Worm (Caenorhabditis elegans) whole organism, young adult: ENCODE measurements around the gene dep-1.
A peak's percentile ranks its signal among the peaks of the same experiment; 100 is the strongest.

Experiments
- B0019.2 ChIP-seq: fragments of 200-800 bp; sonication (Bioruptor generic); conservative IDR thresholded peaks from 2 replicates; pipeline ENCODE4 v1.3.6; 2022; ENCODE audit warnings: missing genetic modification reagents, missing genetic modification characterization, missing compliant biosample characterization
- B0035.1 ChIP-seq: sonication (generic microtip); optimal IDR thresholded peaks from 2 replicates; lab custom pipeline; 2016; ENCODE audit warnings: missing genetic modification characterization, mild to moderate bottlenecking, missing compliant biosample characterization, missing genotype, missing genetic modification reagents
- C06A6.2 ChIP-seq: fragments of 200-800 bp; sonication (Bioruptor generic); conservative IDR thresholded peaks from 2 replicates; pipeline ENCODE4 v1.3.6; 2022; ENCODE audit warnings: missing genetic modification characterization, missing compliant biosample characterization
- C17E4.6 ChIP-seq: fragments of 200-800 bp; sonication (Bioruptor generic); IDR thresholded peaks from 2 replicates; pipeline ENCODE4 v1.3.6; 2022; ENCODE audit warnings: missing genetic modification reagents, missing genetic modification characterization, missing compliant biosample characterization
- D2030.7 ChIP-seq: fragments of 200-800 bp; sonication (Bioruptor generic); IDR thresholded peaks from 2 replicates; pipeline ENCODE4 v1.3.6; 2022; ENCODE audit warnings: missing genetic modification reagents, missing genetic modification characterization, missing compliant biosample characterization
- F23B12.7 ChIP-seq: sonication (generic microtip); optimal IDR thresholded peaks from 2 replicates; lab custom pipeline; 2017; ENCODE audit warnings: missing genetic modification characterization, mild to moderate bottlenecking, missing compliant biosample characterization, antibody characterized with exemption, moderate library complexity; ENCODE audit not compliant: insufficient read depth
- F37B4.10 ChIP-seq: fragments of 200-800 bp; sonication (Bioruptor generic); IDR thresholded peaks from 2 replicates; pipeline ENCODE4 v1.3.6; 2022; ENCODE audit warnings: missing genetic modification characterization, missing compliant biosample characterization
- F39B2.1 ChIP-seq: fragments of 200-800 bp; sonication (Bioruptor generic); IDR thresholded peaks from 2 replicates; pipeline ENCODE4 v1.3.6; 2022; ENCODE audit warnings: missing genetic modification reagents, missing genetic modification characterization, missing compliant biosample characterization
- F55B11.4 ChIP-seq: sonication (generic microtip); optimal IDR thresholded peaks from 2 replicates; lab custom pipeline; 2016; ENCODE audit warnings: missing compliant biosample characterization, missing genetic modification characterization, borderline replicate concordance; ENCODE audit not compliant: insufficient read depth
- T07F8.4 ChIP-seq: sonication (generic microtip); optimal IDR thresholded peaks from 2 replicates; lab custom pipeline; 2016; ENCODE audit warnings: mild to moderate bottlenecking, missing genetic modification characterization, moderate library complexity, missing compliant biosample characterization
- T26A5.8 ChIP-seq: sonication (generic microtip); optimal IDR thresholded peaks from 2 replicates; lab custom pipeline; 2016; ENCODE audit warnings: missing genetic modification characterization, missing compliant biosample characterization
- Y53F4B.3 ChIP-seq: fragments of 200-800 bp; sonication (Bioruptor generic); IDR thresholded peaks from 2 replicates; pipeline ENCODE4 v1.3.6; 2022; ENCODE audit warnings: missing genetic modification reagents, missing genetic modification characterization, missing compliant biosample characterization
- ZK185.1 ChIP-seq: sonication (generic microtip); optimal IDR thresholded peaks from 2 replicates; lab custom pipeline; 2016; ENCODE audit warnings: mild to moderate bottlenecking, missing genetic modification characterization, missing compliant biosample characterization; ENCODE audit not compliant: poor library complexity, severe bottlenecking
- atf-7 ChIP-seq: sonication (generic microtip); optimal IDR thresholded peaks from 2 replicates; lab custom pipeline; 2017; ENCODE audit warnings: mild to moderate bottlenecking, missing genetic modification characterization, missing compliant biosample characterization
- attf-3 ChIP-seq: fragments of 200-800 bp; sonication (Bioruptor generic); conservative IDR thresholded peaks from 2 replicates; pipeline ENCODE4 v1.3.6; 2022; ENCODE audit warnings: missing genetic modification reagents, missing genetic modification characterization, missing compliant biosample characterization
- attf-5 ChIP-seq: fragments of 200-800 bp; sonication (Bioruptor generic); optimal IDR thresholded peaks from 2 replicates; lab custom pipeline; 2018; ENCODE audit warnings: mild to moderate bottlenecking, missing genetic modification characterization, missing compliant biosample characterization
- cebp-1 ChIP-seq, 2 experiments: fragments of 200-800 bp in 1 of 2; sonication (Bioruptor generic) in 1 of 2; sonication (generic microtip) in 1 of 2; IDR thresholded peaks in 1 of 2; optimal IDR thresholded peaks in 1 of 2; 2 replicates each; pipeline versions ENCODE4 v1.3.6 to Lab custom; 2017 to 2022; ENCODE audit warnings: missing compliant biosample characterization in 2 of 2, missing genetic modification characterization in 2 of 2, mild to moderate bottlenecking in 1 of 2, missing genetic modification reagents in 1 of 2, moderate library complexity in 1 of 2
- ceh-91 ChIP-seq: fragments of 200-800 bp; sonication (Bioruptor generic); IDR thresholded peaks from 2 replicates; pipeline ENCODE4 v1.3.6; 2022; ENCODE audit warnings: missing genetic modification reagents, missing genetic modification characterization, missing compliant biosample characterization
- chd-7 ChIP-seq: sonication (generic microtip); optimal IDR thresholded peaks from 2 replicates; lab custom pipeline; 2016; ENCODE audit warnings: mild to moderate bottlenecking, missing genetic modification characterization, moderate library complexity, missing compliant biosample characterization
- die-1 ChIP-seq: sonication (generic microtip); optimal IDR thresholded peaks from 2 replicates; lab custom pipeline; 2016; ENCODE audit warnings: missing genotype, mild to moderate bottlenecking, missing genetic modification characterization, missing compliant biosample characterization
- dox-1 ChIP-seq: fragments of 200-800 bp; sonication (Bioruptor generic); IDR thresholded peaks from 2 replicates; pipeline ENCODE4 v1.3.6; 2022; ENCODE audit warnings: missing genetic modification reagents, missing genetic modification characterization, missing compliant biosample characterization
- dpff-1 ChIP-seq: sonication (generic microtip); optimal IDR thresholded peaks from 2 replicates; lab custom pipeline; 2017; ENCODE audit warnings: mild to moderate bottlenecking, missing genetic modification characterization, missing compliant biosample characterization
- egl-18 ChIP-seq: fragments of 200-800 bp; sonication (Bioruptor generic); IDR thresholded peaks from 2 replicates; pipeline ENCODE4 v1.3.6; 2022; ENCODE audit warnings: missing genetic modification reagents, missing genetic modification characterization, missing compliant biosample characterization
- hlh-12 ChIP-seq: sonication (generic microtip); optimal IDR thresholded peaks from 2 replicates; lab custom pipeline; 2016; ENCODE audit warnings: missing genetic modification characterization, missing compliant biosample characterization
- hlh-26 ChIP-seq: fragments of 200-800 bp; sonication (Bioruptor generic); conservative IDR thresholded peaks from 2 replicates; pipeline ENCODE4 v1.3.6; 2022; ENCODE audit warnings: missing genetic modification reagents, missing genetic modification characterization, missing compliant biosample characterization
- hsf-1 ChIP-seq: fragments of 200-800 bp; sonication (Bioruptor generic); IDR thresholded peaks from 2 replicates; pipeline ENCODE4 v1.3.6; 2022; ENCODE audit warnings: missing genetic modification reagents, missing genetic modification characterization, missing compliant biosample characterization
- lin-26 ChIP-seq: fragments of 200-800 bp; sonication (Bioruptor generic); IDR thresholded peaks from 2 replicates; pipeline ENCODE4 v1.3.6; 2022; ENCODE audit warnings: missing genetic modification reagents, missing genetic modification characterization, missing compliant biosample characterization
- lin-35 ChIP-seq, 3 experiments: fragments of 150-350 bp in 2 of 3; sonication (generic microtip) in 1 of 3; optimal IDR thresholded peaks; 2 replicates each; lab custom pipeline; 2014 to 2018; ENCODE audit warnings: missing biosample characterization in 3 of 3, missing genetic modification characterization in 3 of 3, missing genetic modification reagents in 3 of 3
- lin-54 ChIP-seq: fragments of 200-800 bp; sonication (Bioruptor generic); optimal IDR thresholded peaks from 2 replicates; lab custom pipeline; 2018; ENCODE audit warnings: mild to moderate bottlenecking, missing genetic modification characterization, missing compliant biosample characterization
- madf-10 ChIP-seq: sonication (generic microtip); optimal IDR thresholded peaks from 2 replicates; lab custom pipeline; 2016; ENCODE audit warnings: mild to moderate bottlenecking, missing genetic modification characterization, missing compliant biosample characterization
- madf-8 ChIP-seq: fragments of 200-800 bp; sonication (Bioruptor generic); conservative IDR thresholded peaks from 2 replicates; pipeline ENCODE4 v1.3.6; 2022; ENCODE audit warnings: missing genetic modification reagents, missing genetic modification characterization, missing compliant biosample characterization
- mcd-1 ChIP-seq: fragments of 200-800 bp; sonication (Bioruptor generic); IDR thresholded peaks from 2 replicates; pipeline ENCODE4 v1.3.6; 2022; ENCODE audit warnings: missing genetic modification reagents, missing genetic modification characterization, missing compliant biosample characterization
- mxl-1 ChIP-seq: sonication (generic microtip); optimal IDR thresholded peaks from 2 replicates; lab custom pipeline; 2016; ENCODE audit warnings: missing genetic modification characterization, missing compliant biosample characterization
- nhr-80 ChIP-seq: sonication (generic microtip); optimal IDR thresholded peaks from 2 replicates; lab custom pipeline; 2016; ENCODE audit warnings: missing genetic modification characterization, missing compliant biosample characterization
- rcor-1 ChIP-seq: fragments of 200-800 bp; sonication (Bioruptor generic); IDR thresholded peaks from 2 replicates; pipeline ENCODE4 v1.3.6; 2022; ENCODE audit warnings: missing genetic modification reagents, missing genetic modification characterization, missing compliant biosample characterization
- repo-1 ChIP-seq: sonication (generic microtip); optimal IDR thresholded peaks from 2 replicates; lab custom pipeline; 2017; ENCODE audit warnings: mild to moderate bottlenecking, missing genetic modification characterization, missing compliant biosample characterization
- rpc-1 ChIP-seq, 2 experiments: fragments of 150-350 bp in 1 of 2; sonication (generic microtip) in 1 of 2; optimal IDR thresholded peaks; 2 replicates each; lab custom pipeline; 2014 to 2018; ENCODE audit warnings: missing biosample characterization in 1 of 2, missing genetic modification characterization in 1 of 2, missing genetic modification reagents in 1 of 2, missing genotype in 1 of 2
- somi-1 ChIP-seq: fragments of 200-800 bp; sonication (Bioruptor generic); optimal IDR thresholded peaks from 2 replicates; lab custom pipeline; 2018; ENCODE audit warnings: mild to moderate bottlenecking, missing genetic modification characterization, missing compliant biosample characterization
- tlf-1 ChIP-seq: fragments of 200-800 bp; sonication (Bioruptor generic); optimal IDR thresholded peaks from 2 replicates; lab custom pipeline; 2018; ENCODE audit warnings: mild to moderate bottlenecking, missing genetic modification characterization, missing compliant biosample characterization
- unc-62 ChIP-seq: fragments of 150-350 bp; optimal IDR thresholded peaks from 2 replicates; lab custom pipeline; 2014; ENCODE audit warnings: missing biosample characterization, missing genetic modification reagents, missing genetic modification characterization
- xnd-1 ChIP-seq: sonication (generic microtip); optimal IDR thresholded peaks from 2 replicates; lab custom pipeline; 2016; ENCODE audit warnings: missing genotype, missing genetic modification reagents, missing genetic modification characterization, missing compliant biosample characterization
- zfh-2 ChIP-seq: fragments of 200-800 bp; sonication (Bioruptor generic); conservative IDR thresholded peaks from 2 replicates; pipeline ENCODE4 v1.3.6; 2022; ENCODE audit warnings: missing genetic modification reagents, missing genetic modification characterization, missing compliant biosample characterization
- zim-3 ChIP-seq: sonication (generic microtip); optimal IDR thresholded peaks from 2 replicates; lab custom pipeline; 2017; ENCODE audit warnings: mild to moderate bottlenecking, missing genetic modification characterization, moderate library complexity, missing compliant biosample characterization
- ztf-3 ChIP-seq: fragments of 200-800 bp; sonication (Bioruptor generic); optimal IDR thresholded peaks from 2 replicates; lab custom pipeline; 2018; ENCODE audit warnings: mild to moderate bottlenecking, missing genetic modification characterization, missing compliant biosample characterization
- ztf-6 ChIP-seq: fragments of 200-800 bp; sonication (Bioruptor generic); IDR thresholded peaks from 2 replicates; pipeline ENCODE4 v1.3.6; 2022; ENCODE audit warnings: missing genetic modification reagents, missing genetic modification characterization, missing compliant biosample characterization

The dep-1 gene

DNA sequence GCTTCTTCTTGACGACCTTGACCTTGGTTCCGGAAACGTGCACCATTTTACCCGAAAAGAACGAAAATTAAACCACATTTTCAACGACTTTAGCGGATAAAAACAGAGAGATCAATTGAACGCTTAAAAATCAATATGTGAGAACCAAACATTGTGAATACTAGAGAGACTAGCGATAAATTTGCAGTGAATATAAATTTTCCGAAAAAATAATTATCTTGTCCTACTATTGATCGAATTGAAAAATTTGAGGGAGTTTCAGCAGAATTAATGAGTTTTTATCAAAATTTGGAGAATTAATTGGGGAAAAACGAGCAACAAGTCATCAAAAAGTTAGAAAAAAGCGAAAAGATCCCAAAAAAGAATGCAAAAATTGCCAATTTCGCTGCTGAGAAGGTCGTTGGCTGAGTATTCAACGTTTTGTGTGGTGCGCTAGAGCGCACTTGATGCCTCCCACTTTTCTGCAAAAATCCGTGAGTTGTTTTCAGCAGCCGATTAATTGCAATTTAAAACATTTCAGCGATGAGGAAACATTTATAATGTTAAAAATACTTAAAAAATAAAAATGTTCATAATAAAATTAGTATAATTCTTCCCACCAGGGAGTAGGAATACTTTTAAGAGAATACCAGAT lies 37.6 kb upstream of the dep-1 start, which contains the start of gene rpl-32 (continued):
- TF ChIP-seq B0019.2 (GFP tag; lab: Robert Waterston, UW) (peak; percentile 52; the same call in 1 of the 2 replicates), mxl-1 (tag; lab: Kevin White, UChicago) (no peak), F39B2.1 (no peak), rcor-1 (peak; percentile 78), F23B12.7 (peak; percentile 66), attf-5 (GFP tag; lab: Kevin White, UChicago) (peak; percentile 91), cebp-1 (GFP tag; IDR thresholded peaks at IDR 0.05; lab: Robert Waterston, UW) (no peak; the same call in 1 of the 2 replicates), cebp-1 (tag; optimal IDR thresholded peaks at IDR 0.05; lab: Kevin White, UChicago) (peak; percentile 69), tlf-1 (peak; percentile 45), T26A5.8 (no peak), mcd-1 (peak; percentile 95), hlh-12 (tag; lab: Kevin White, UChicago) (no peak), nhr-80 (tag; lab: Kevin White, UChicago) (peak; percentile 57), madf-10 (tag; lab: Kevin White, UChicago) (peak; percentile 61), rpc-1 (optimal IDR thresholded peaks at IDR 0.05; lab: Kevin White, UChicago) (no peak), rpc-1 (tag; optimal IDR thresholded peaks at IDR 0.05; lab: Kevin White, UChicago) (no peak), ZK185.1 (peak; percentile 26), chd-7 (tag; lab: Kevin White, UChicago) (no peak), zfh-2 (GFP tag; lab: Robert Waterston, UW) (no peak), Y53F4B.3 (GFP tag; lab: Robert Waterston, UW) (no peak), ztf-6 (GFP tag; lab: Robert Waterston, UW) (no peak), lin-54 (GFP tag; lab: Kevin White, UChicago) (peak; percentile 71), ztf-3 (GFP tag; lab: Kevin White, UChicago) (no peak), ceh-91 (GFP tag; lab: Robert Waterston, UW) (peak; percentile 62), attf-3 (GFP tag; lab: Robert Waterston, UW) (peak; percentile 63), dox-1 (GFP tag; lab: Robert Waterston, UW) (peak; percentile 83)

ce11 chrII:9056215-9056819 lies 36.7 kb upstream of the dep-1 start:
- TF ChIP-seq lin-35 (GFP tag; optimal IDR thresholded peaks at IDR 0.05; lab: Kevin White, UChicago): peak in 1 of 3 experiments; percentile 43
- no peak for TF ChIP-seq F55B11.4
- TF ChIP-seq F37B4.10 (GFP tag; lab: Robert Waterston, UW): no peak
- peak; percentile 33 for TF ChIP-seq zim-3
- TF ChIP-seq hsf-1 (GFP tag; lab: Robert Waterston, UW): peak; percentile 79
- TF ChIP-seq lin-26 (GFP tag; lab: Robert Waterston, UW): peak; percentile 87
- 0 out of 2 replicates have a peak, but pooled peaks have one; percentile 20 for TF ChIP-seq madf-8 (GFP tag; lab: Robert Waterston, UW)
- TF ChIP-seq C06A6.2 (GFP tag; lab: Robert Waterston, UW): no peak
- TF ChIP-seq dpff-1 (tag; lab: Kevin White, UChicago): no peak
- TF ChIP-seq D2030.7: peak; percentile 60; the same call in 1 of the 2 replicates
- no peak for TF ChIP-seq madf-10 (tag; lab: Kevin White, UChicago)
- peak; percentile 46 for TF ChIP-seq T26A5.8
- no peak for TF ChIP-seq atf-7 (tag; lab: Kevin White, UChicago)
- no peak for TF ChIP-seq T07F8.4 (tag; lab: Kevin White, UChicago)
- TF ChIP-seq xnd-1: peak; percentile 37
- TF ChIP-seq repo-1: peak; percentile 7
- peak; percentile 13 for TF ChIP-seq B0035.1
- peak; percentile 55 for TF ChIP-seq die-1
- no peak for TF ChIP-seq egl-18 (GFP tag; lab: Robert Waterston, UW)
- peak; percentile 72 for TF ChIP-seq C17E4.6 (GFP tag; lab: Robert Waterston, UW)
- no peak for TF ChIP-seq hlh-26 (GFP tag; lab: Robert Waterston, UW)
- peak; percentile 58 for TF ChIP-seq dox-1 (GFP tag; lab: Robert Waterston, UW)
- no peak for TF ChIP-seq unc-62 (GFP tag; lab: Kevin White, UChicago)
- no peak for TF ChIP-seq attf-3 (GFP tag; lab: Robert Waterston, UW)
- TF ChIP-seq somi-1 (GFP tag; lab: Kevin White, UChicago): peak; percentile 32
- TF ChIP-seq ztf-3 (GFP tag; lab: Kevin White, UChicago): no peak
